Fruit fly (Drosophila melanogaster): ENCODE data around the gene up.
A peak's percentile ranks its signal among the peaks of the same experiment; 100 is the strongest.

The up gene

DNA sequence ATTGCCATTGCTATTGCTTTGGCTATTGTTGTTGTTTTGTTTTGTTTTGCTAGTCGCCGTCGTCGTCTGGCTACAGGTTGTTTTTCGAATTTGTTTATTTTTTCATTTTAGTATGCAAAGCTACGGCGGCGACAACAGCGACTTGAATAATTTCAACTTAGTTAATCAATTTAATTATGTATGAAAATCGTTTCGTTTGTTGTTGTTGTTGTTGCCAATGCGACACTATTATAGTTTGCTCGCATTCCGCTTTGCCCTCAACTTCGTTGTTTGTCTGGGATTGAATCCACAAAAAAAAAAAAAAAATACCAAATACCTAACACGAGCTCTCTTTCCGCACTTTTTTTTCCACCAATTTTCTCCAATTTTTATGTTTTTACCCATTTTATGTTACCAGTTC lies 25.5 kb upstream of the up start:
- peak; percentile 66 for TF ChIP-seq vvl (GFP tag; IDR thresholded peaks at IDR 0.05)
- peak; percentile 66 for TF ChIP-seq sd (tag; optimal IDR thresholded peaks at IDR 0.05)
- TF ChIP-seq pb (GFP tag; optimal IDR thresholded peaks at IDR 0.05) = no peak
- TF ChIP-seq slp2 (GFP tag; optimal IDR thresholded peaks at IDR 0.05) = no peak
- no peak for TF ChIP-seq CG9609 (GFP tag; optimal IDR thresholded peaks at IDR 0.05)
- TF ChIP-seq abd-A (tag; optimal IDR thresholded peaks at IDR 0.05) = peak; percentile 55
- peak; percentile 66 for TF ChIP-seq sqz (GFP tag; optimal IDR thresholded peaks at IDR 0.05)
- TF ChIP-seq disco-r (GFP tag; optimal IDR thresholded peaks at IDR 0.05) = no peak
- TF ChIP-seq CG2199 (GFP tag; IDR thresholded peaks at IDR 0.05) = peak; percentile 67; the same call in 1 of the 3 replicates
- TF ChIP-seq chinmo (GFP tag; IDR thresholded peaks at IDR 0.05; ENCODE audit: partially characterized antibody) = peak; percentile 85; the same call in 3 of the 4 replicates
- TF ChIP-seq CG10147 (GFP tag; optimal IDR thresholded peaks at IDR 0.05) = no peak
- TF ChIP-seq Opbp (GFP tag; IDR thresholded peaks at IDR 0.05; ENCODE audit: partially characterized antibody) = no peak
- peak; percentile 53 for TF ChIP-seq CG4360 (GFP tag; IDR thresholded peaks at IDR 0.05)
- no peak for TF ChIP-seq CG12104 (GFP tag; optimal IDR thresholded peaks at IDR 0.05)
- no peak for TF ChIP-seq CG10366 (GFP tag; IDR thresholded peaks at IDR 0.05)
- no peak for TF ChIP-seq eyg (GFP tag; optimal IDR thresholded peaks at IDR 0.05)
- no peak for TF ChIP-seq Doc3 (GFP tag; IDR thresholded peaks at IDR 0.05; ENCODE audit: partially characterized antibody)
- TF ChIP-seq Awh (GFP tag; IDR thresholded peaks at IDR 0.05) = peak; percentile 64
- no peak for TF ChIP-seq CG30431 (GFP tag; optimal IDR thresholded peaks at IDR 0.05)

DNA sequence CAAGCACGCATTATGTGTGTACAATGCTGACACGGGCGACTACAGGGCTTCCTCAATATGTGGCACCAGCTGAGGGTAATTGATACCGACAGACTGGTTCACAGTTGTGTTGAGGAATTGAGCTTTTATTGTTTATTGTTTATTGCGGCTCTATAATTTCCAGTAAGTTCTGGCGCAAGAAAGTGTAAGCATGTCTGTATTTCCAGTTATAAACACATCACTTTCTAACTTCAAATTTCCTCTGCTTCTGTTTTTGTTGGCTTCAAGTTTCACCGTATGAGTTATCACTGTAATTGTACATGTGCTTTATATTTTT lies 24.2 kb upstream of the up start:
- peak; percentile 64 for TF ChIP-seq CG10366 (GFP tag; IDR thresholded peaks at IDR 0.05)
- peak; percentile 54 for TF ChIP-seq CG9727 (GFP tag; optimal IDR thresholded peaks at IDR 0.05)
- peak; percentile 65 for TF ChIP-seq CG9876 (GFP tag; optimal IDR thresholded peaks at IDR 0.05)
- TF ChIP-seq CG6765 (GFP tag; optimal IDR thresholded peaks at IDR 0.05) = peak; percentile 67
- no peak for TF ChIP-seq sna (GFP tag; IDR thresholded peaks at IDR 0.05; ENCODE audit: partially characterized antibody)
- peak; percentile 27 for TF ChIP-seq CG17912 (GFP tag; optimal IDR thresholded peaks at IDR 0.05)
- peak; percentile 29 for TF ChIP-seq emc (GFP tag; optimal IDR thresholded peaks at IDR 0.05)
- peak; percentile 89 for TF ChIP-seq CG18599 (GFP tag; optimal IDR thresholded peaks at IDR 0.05)
- peak; percentile 79 for TF ChIP-seq Hand (GFP tag; optimal IDR thresholded peaks at IDR 0.05)
- TF ChIP-seq Usf (GFP tag; optimal IDR thresholded peaks at IDR 0.05) = no peak
- peak in 1 of 2 experiments; percentile 66 for TF ChIP-seq Eip74EF (GFP tag; optimal IDR thresholded peaks at IDR 0.05)
- TF ChIP-seq CG8089 (GFP tag; optimal IDR thresholded peaks at IDR 0.05) = peak; percentile 26
- TF ChIP-seq lilli (GFP tag; optimal IDR thresholded peaks at IDR 0.05) = peak; percentile 84
- TF ChIP-seq CG1233 (GFP tag; optimal IDR thresholded peaks at IDR 0.05) = peak; percentile 74
- peak; percentile 81 for TF ChIP-seq tgo (GFP tag; IDR thresholded peaks at IDR 0.05)
- no peak for TF ChIP-seq ro (GFP tag; IDR thresholded peaks at IDR 0.05)
- peak; percentile 62; the same call in 1 of the 2 replicates for TF ChIP-seq wdn (GFP tag; IDR thresholded peaks at IDR 0.05)
- TF ChIP-seq CG18619 (GFP tag; optimal IDR thresholded peaks at IDR 0.05) = peak; percentile 65
- TF ChIP-seq CrebB (tag; optimal IDR thresholded peaks at IDR 0.05) = peak; percentile 59
- TF ChIP-seq CG17186 (GFP tag; optimal IDR thresholded peaks at IDR 0.05) = no peak
- TF ChIP-seq CG14050 (GFP tag; IDR thresholded peaks at IDR 0.05) = peak; percentile 59
- TF ChIP-seq Nf-YC (tag; optimal IDR thresholded peaks at IDR 0.05) = peak; percentile 56
- peak; percentile 36 for TF ChIP-seq Mad (GFP tag; optimal IDR thresholded peaks at IDR 0.05)
- TF ChIP-seq danr (GFP tag; IDR thresholded peaks at IDR 0.05) = peak; percentile 59
- peak; percentile 88 for TF ChIP-seq Fer1 (GFP tag; optimal IDR thresholded peaks at IDR 0.05)
- TF ChIP-seq CG30431 (GFP tag; optimal IDR thresholded peaks at IDR 0.05) = peak; percentile 23
- peak; percentile 79 for TF ChIP-seq CG6813 (GFP tag; optimal IDR thresholded peaks at IDR 0.05)
- TF ChIP-seq CTCF (GFP tag; optimal IDR thresholded peaks at IDR 0.05) = no peak
- TF ChIP-seq CoRest (tag; optimal IDR thresholded peaks at IDR 0.05) = peak; percentile 87
- peak; percentile 64 for TF ChIP-seq fd96Cb (tag; optimal IDR thresholded peaks at IDR 0.05)
- peak; percentile 73; the same call in 2 of the 3 replicates for TF ChIP-seq H15 (GFP tag; IDR thresholded peaks at IDR 0.05)
- TF ChIP-seq tx (GFP tag; optimal IDR thresholded peaks at IDR 0.05) = peak; percentile 73
- peak; percentile 93 for TF ChIP-seq sens (GFP tag)
- TF ChIP-seq zfh1 (GFP tag; IDR thresholded peaks at IDR 0.05) = peak; percentile 56; the same call in 2 of the 3 replicates
